Worm (Caenorhabditis elegans) whole organism, L3 larva: Measurements from ENCODE around the gene W08F4.13.

ENCODE experiments used
- R02D3.7 ChIP-seq: fragments of 150-350 bp; optimal IDR thresholded peaks from 2 replicates; lab custom pipeline; 2014; ENCODE audit warnings: missing biosample characterization, missing genetic modification characterization
- ZK546.5 ChIP-seq: sonication (generic microtip); optimal IDR thresholded peaks from 2 replicates; lab custom pipeline; 2017; ENCODE audit warnings: missing biosample characterization, missing genetic modification characterization
- ama-1 ChIP-seq: fragments of 150-350 bp; optimal IDR thresholded peaks from 2 replicates; lab custom pipeline; 2018
- ceh-16 ChIP-seq: sonication (generic microtip); optimal IDR thresholded peaks from 2 replicates; lab custom pipeline; 2017; ENCODE audit warnings: missing biosample characterization, missing genetic modification characterization
- ceh-82 ChIP-seq: fragments of 150-350 bp; optimal IDR thresholded peaks from 2 replicates; lab custom pipeline; 2014; ENCODE audit warnings: missing biosample characterization, missing genetic modification characterization
- egl-27 ChIP-seq: sonication (generic microtip); optimal IDR thresholded peaks from 4 replicates; lab custom pipeline; 2017; ENCODE audit warnings: missing biosample characterization, missing genetic modification reagents, missing genetic modification characterization
- elt-1 ChIP-seq: fragments of 150-350 bp; optimal IDR thresholded peaks from 2 replicates; lab custom pipeline; 2014; ENCODE audit warnings: missing biosample characterization, missing genetic modification characterization
- fos-1 ChIP-seq: fragments of 150-350 bp; optimal IDR thresholded peaks from 2 replicates; lab custom pipeline; 2014; ENCODE audit warnings: missing biosample characterization, missing genetic modification characterization
- mdl-1 ChIP-seq: fragments of 150-350 bp; optimal IDR thresholded peaks from 2 replicates; lab custom pipeline; 2014; ENCODE audit warnings: missing biosample characterization, missing genetic modification characterization
- mml-1 ChIP-seq: fragments of 150-350 bp; sonication (generic microtip); optimal IDR thresholded peaks from 3 replicates; lab custom pipeline; 2014; ENCODE audit warnings: missing biosample characterization, missing genetic modification characterization
- nhr-237 ChIP-seq: fragments of 150-350 bp; optimal IDR thresholded peaks from 2 replicates; lab custom pipeline; 2014; ENCODE audit warnings: missing biosample characterization, missing genetic modification characterization
- skn-1 ChIP-seq: fragments of 150-350 bp; optimal IDR thresholded peaks from 2 replicates; lab custom pipeline; 2014; ENCODE audit warnings: missing biosample characterization, missing genetic modification characterization
- unc-62 ChIP-seq: fragments of 150-350 bp; sonication (generic microtip); optimal IDR thresholded peaks from 4 replicates; lab custom pipeline; 2014; ENCODE audit warnings: missing biosample characterization, missing genetic modification reagents, missing genetic modification characterization

DNA sequence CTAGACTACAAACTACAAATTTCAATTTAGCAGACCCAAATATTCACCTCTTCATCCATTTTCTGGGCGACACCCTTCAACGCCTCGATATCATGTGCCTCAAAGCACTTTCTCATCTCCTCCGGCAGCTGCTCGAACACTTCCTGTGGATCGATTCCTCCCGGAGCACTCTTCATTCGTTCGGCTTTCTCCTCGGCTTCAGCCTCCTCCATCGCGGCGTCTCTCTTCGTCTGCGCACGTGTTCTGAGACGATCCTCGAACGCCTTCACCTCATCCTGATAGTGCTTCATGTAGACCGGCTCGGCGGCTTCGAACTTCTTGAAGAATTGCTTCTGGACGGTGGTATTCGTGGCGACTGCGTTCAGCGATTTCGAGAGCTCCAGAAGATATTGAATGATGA is 5.8 kb upstream of the W08F4.13 start:
- TF ChIP-seq R02D3.7 (tag; lab: Kevin White, UChicago) (no peak), ama-1 (no peak), elt-1 (tag; lab: Kevin White, UChicago) (no peak), egl-27 (no peak), mml-1 (no peak), skn-1 (tag; lab: Kevin White, UChicago) (no peak), ceh-16 (tag; lab: Kevin White, UChicago) (no peak), ceh-82 (tag; lab: Kevin White, UChicago) (no peak), mdl-1 (tag; lab: Kevin White, UChicago) (no peak), nhr-237 (tag; lab: Kevin White, UChicago) (no peak), unc-62 (GFP tag; lab: Kevin White, UChicago) (no peak), fos-1 (no peak), ZK546.5 (no peak)
